Worm (Caenorhabditis elegans): Measurements from ENCODE around the gene gskl-1.
"Not testable (repeated sequence)": the region's sequence is repeated elsewhere in the genome, so short reads cannot be mapped to it uniquely, and the experiment has no call there.

gskl-1 gene

ce11 chrII:10947317-10947716 lies at the start of gene gskl-1, which contains the start of gene tceb-3:
Gene gskl-1 (plus strand): TSS chrII:10947559.
Gene tceb-3 (minus strand): TSS chrII:10947417.
- TF ChIP-seq nhr-28 (tag; optimal IDR thresholded peaks at IDR 0.05) (no peak), ceh-16 (tag; optimal IDR thresholded peaks at IDR 0.05) (no peak), sea-2 (GFP tag; optimal IDR thresholded peaks at IDR 0.05) (no peak)

DNA sequence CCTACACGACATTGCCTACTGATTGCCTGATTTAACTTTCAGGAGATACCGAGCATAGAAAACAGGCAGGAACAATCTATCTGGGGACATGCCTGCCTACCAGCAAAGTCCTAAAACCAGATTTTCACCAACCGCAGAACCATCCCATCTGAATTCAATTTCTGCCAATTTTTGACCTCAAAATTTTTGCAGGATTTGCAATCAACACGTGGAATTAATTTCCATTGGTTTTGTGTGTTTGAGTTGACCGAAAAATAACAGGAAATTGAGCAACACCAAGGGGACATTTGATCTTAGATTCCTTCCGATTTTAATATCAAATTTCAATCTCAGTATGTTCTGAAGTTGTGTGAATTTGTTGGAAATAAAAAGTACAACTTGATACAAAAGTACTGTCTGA lies 48.4 kb upstream of the gskl-1 start:
- TF ChIP-seq sea-2 (GFP tag; optimal IDR thresholded peaks at IDR 0.05): no peak
- TF ChIP-seq ceh-28 (tag; optimal IDR thresholded peaks at IDR 0.05): no peak
- no peak for TF ChIP-seq lsy-12 (tag; optimal IDR thresholded peaks at IDR 0.05)
- TF ChIP-seq nhr-11 (tag; optimal IDR thresholded peaks at IDR 0.05): no peak
- no peak for TF ChIP-seq fkh-2 (tag; optimal IDR thresholded peaks at IDR 0.05)
- no peak for TF ChIP-seq aly-2 (tag; optimal IDR thresholded peaks at IDR 0.05)
- TF ChIP-seq tbx-2 (tag; optimal IDR thresholded peaks at IDR 0.05): no peak
- no peak for TF ChIP-seq mdl-1 (tag; optimal IDR thresholded peaks at IDR 0.05)
- TF ChIP-seq ceh-9 (tag; optimal IDR thresholded peaks at IDR 0.05): no peak
- TF ChIP-seq zag-1 (tag; optimal IDR thresholded peaks at IDR 0.05): no peak
- TF ChIP-seq pqm-1 (tag; optimal IDR thresholded peaks at IDR 0.05): no peak
- TF ChIP-seq nhr-12 (tag; optimal IDR thresholded peaks at IDR 0.05): no peak
- no peak for TF ChIP-seq elt-1 (tag; optimal IDR thresholded peaks at IDR 0.05)
- no peak for TF ChIP-seq pha-4 (tag; optimal IDR thresholded peaks at IDR 0.05)
- TF ChIP-seq nhr-43 (tag; optimal IDR thresholded peaks at IDR 0.05; ENCODE audit: poor library complexity, severe bottlenecking): no peak
- TF ChIP-seq unc-62 (GFP tag; optimal IDR thresholded peaks at IDR 0.05): no peak

- TF ChIP-seq fkh-10 (GFP tag; optimal IDR thresholded peaks at IDR 0.05) (no peak), egl-5 (tag; optimal IDR thresholded peaks at IDR 0.05) (no peak), nhr-12 (tag; optimal IDR thresholded peaks at IDR 0.05) (no peak)
These were observed 45.3 kb upstream of the gskl-1 start, which contains the start of gene gly-1 for ce11 chrII:10902104-10902503. Gene gly-1 (minus strand): TSS chrII:10902204.

DNA sequence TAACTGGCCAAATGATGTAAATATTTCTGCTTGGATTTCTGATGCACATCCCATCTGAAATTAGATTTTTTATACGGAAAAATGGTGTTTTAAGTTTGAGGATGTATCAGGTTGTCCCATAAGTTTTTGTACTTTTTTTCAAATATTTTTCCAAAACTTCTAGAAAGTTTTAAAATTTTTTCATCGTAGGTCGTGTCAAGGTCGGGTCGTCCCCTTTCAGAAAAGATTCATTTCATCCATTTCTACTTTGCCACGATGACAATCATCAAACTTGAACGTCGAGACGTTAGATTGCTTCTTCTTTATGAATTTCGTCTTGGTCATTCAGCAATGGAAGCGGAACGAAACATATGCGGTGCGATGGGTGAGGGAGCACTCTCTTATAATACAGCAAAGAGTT lies 43.0 kb upstream of the gskl-1 start, which contains the start of gene sra-12:
Gene sra-12, minus strand, starts transcription at position 101 of the 400 bp plus-strand sequence.
- not testable (repeated sequence) for TF ChIP-seq ceh-9, tbx-2, ZK546.5 (tag; optimal IDR thresholded peaks at IDR 0.05)

- TF ChIP-seq eor-1 (tag; optimal IDR thresholded peaks at IDR 0.05) (no peak), R02D3.7 (tag; optimal IDR thresholded peaks at IDR 0.05) (no peak), ZK546.5 (tag; optimal IDR thresholded peaks at IDR 0.05) (no peak), ztf-11 (tag; optimal IDR thresholded peaks at IDR 0.05) (no peak), lin-15B (tag; optimal IDR thresholded peaks at IDR 0.05) (no peak), nhr-12 (tag; optimal IDR thresholded peaks at IDR 0.05) (no peak), elt-3 (tag; optimal IDR thresholded peaks at IDR 0.05) (no peak)
These were observed 37.1 kb upstream of the gskl-1 start, which contains the start of gene sra-11 for ce11 chrII:10910219-10910618. Gene sra-11 (minus strand): TSS chrII:10910319.

DNA sequence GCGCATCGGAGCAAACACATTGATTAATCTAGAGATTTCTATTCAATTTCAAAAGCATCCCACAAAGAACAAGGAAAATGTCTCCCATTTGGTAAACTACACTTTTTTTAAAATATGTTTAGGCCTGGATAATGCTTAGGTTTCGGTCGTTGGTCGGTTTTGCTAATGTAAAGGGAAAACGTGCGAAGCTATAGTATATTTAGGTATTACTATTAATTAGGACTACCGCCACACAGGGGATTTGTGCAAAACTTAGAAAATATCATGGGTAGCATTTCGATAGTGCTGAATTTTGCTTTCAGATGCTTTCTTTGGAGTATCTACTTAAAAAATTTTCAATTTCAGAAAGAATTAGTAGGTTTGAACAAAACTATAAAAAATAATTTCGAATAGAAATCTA lies 34.4 kb upstream of the gskl-1 start:
- TF ChIP-seq sea-2 (GFP tag; optimal IDR thresholded peaks at IDR 0.05) (no peak), jun-1 (tag; optimal IDR thresholded peaks at IDR 0.05) (no peak), ceh-28 (tag; optimal IDR thresholded peaks at IDR 0.05) (no peak), ceh-82 (tag; optimal IDR thresholded peaks at IDR 0.05) (no peak), aly-2 (tag; optimal IDR thresholded peaks at IDR 0.05) (no peak), tbx-2 (tag; optimal IDR thresholded peaks at IDR 0.05) (no peak), nhr-43 (tag; optimal IDR thresholded peaks at IDR 0.05; ENCODE audit: poor library complexity, severe bottlenecking) (no peak), pqm-1 (tag; optimal IDR thresholded peaks at IDR 0.05) (no peak)

ce11 chrII:10914366-10914765 lies 33.0 kb upstream of the gskl-1 start, which contains the start of gene F44F4.15:
Gene F44F4.15 (plus strand): TSS chrII:10914666.
- TF ChIP-seq ceh-9 (tag; optimal IDR thresholded peaks at IDR 0.05): no peak
- no peak for TF ChIP-seq elt-1 (tag; optimal IDR thresholded peaks at IDR 0.05)
- TF ChIP-seq pqm-1 (tag; optimal IDR thresholded peaks at IDR 0.05): no peak
- no peak for TF ChIP-seq nfya-1 (tag; optimal IDR thresholded peaks at IDR 0.05; ENCODE audit: insufficient read depth)

All from whole organism, L3 larva.